Fruit fly (Drosophila melanogaster) whole organism, embryonic: ENCODE results near the gene CG3679.

Experiments
- Atf-2 ChIP-seq: fragments of 200-800 bp; sonication (Bioruptor generic); optimal IDR thresholded peaks from 2 replicates; lab custom pipeline; 2016; ENCODE audit warnings: missing biosample characterization, missing genetic modification characterization
- Bteb2 ChIP-seq: fragments of 200-800 bp; sonication (Bioruptor generic); optimal IDR thresholded peaks from 2 replicates; lab custom pipeline; 2016; ENCODE audit warnings: missing biosample characterization, missing genetic modification characterization
- CG10321 ChIP-seq: fragments of 200-800 bp; sonication (Bioruptor generic); IDR thresholded peaks from 2 replicates; pipeline ENCODE4 v1.3.6; 2022; ENCODE audit warnings: missing biosample characterization, missing genetic modification characterization
- CG10366 ChIP-seq: fragments of 200-800 bp; sonication (Bioruptor generic); IDR thresholded peaks from 2 replicates; pipeline ENCODE4 v1.3.6; 2022; ENCODE audit warnings: missing biosample characterization, missing genetic modification characterization
- CG10431 ChIP-seq: fragments of 200-800 bp; sonication (Bioruptor generic); optimal IDR thresholded peaks from 3 replicates; lab custom pipeline; 2018; ENCODE audit warnings: missing biosample characterization, mild to moderate bottlenecking, missing genetic modification characterization
- CG12236 ChIP-seq: fragments of 200-800 bp; sonication (Bioruptor generic); optimal IDR thresholded peaks from 2 replicates; lab custom pipeline; 2016; ENCODE audit warnings: missing biosample characterization, missing genetic modification characterization
- CG12299 ChIP-seq: fragments of 200-800 bp; sonication (Bioruptor generic); optimal IDR thresholded peaks from 2 replicates; lab custom pipeline; 2018; ENCODE audit warnings: missing biosample characterization, mild to moderate bottlenecking, missing genetic modification characterization
- CG1233 ChIP-seq: fragments of 200-800 bp; sonication (Bioruptor generic); optimal IDR thresholded peaks from 4 replicates; lab custom pipeline; 2018; ENCODE audit warnings: missing biosample characterization, mild to moderate bottlenecking, missing genetic modification characterization
- CG14050 ChIP-seq: fragments of 200-800 bp; sonication (Bioruptor generic); IDR thresholded peaks from 3 replicates; pipeline ENCODE4 v1.3.6; 2022; ENCODE audit warnings: missing biosample characterization, missing genetic modification characterization
- CG14860 ChIP-seq: fragments of 200-800 bp; sonication (Bioruptor generic); IDR thresholded peaks from 3 replicates; pipeline ENCODE4 v1.3.6; 2022; ENCODE audit warnings: missing biosample characterization, missing genetic modification characterization; ENCODE audit not compliant: partially characterized antibody
- CG15696 ChIP-seq: fragments of 200-800 bp; sonication (Bioruptor generic); optimal IDR thresholded peaks from 2 replicates; lab custom pipeline; 2019; ENCODE audit warnings: missing biosample characterization, mild to moderate bottlenecking, missing genetic modification characterization, moderate library complexity
- CG17328 ChIP-seq: fragments of 200-800 bp; sonication (Bioruptor generic); IDR thresholded peaks from 2 replicates; pipeline ENCODE4 v1.3.6; 2022; ENCODE audit warnings: missing biosample characterization, missing genetic modification characterization
- CG30020 ChIP-seq: fragments of 200-800 bp; optimal IDR thresholded peaks from 2 replicates; lab custom pipeline; 2019; ENCODE audit warnings: missing biosample characterization, mild to moderate bottlenecking, missing genetic modification characterization, moderate library complexity
- CG31388 ChIP-seq: fragments of 200-800 bp; sonication (Bioruptor generic); optimal IDR thresholded peaks from 2 replicates; lab custom pipeline; 2016; ENCODE audit warnings: missing biosample characterization, missing genetic modification characterization
- CG4328 ChIP-seq: fragments of 200-800 bp; sonication (Bioruptor generic); optimal IDR thresholded peaks from 3 replicates; lab custom pipeline; 2017; ENCODE audit warnings: missing biosample characterization, missing genetic modification reagents, missing genetic modification characterization
- CG4854 ChIP-seq: fragments of 200-800 bp; sonication (Bioruptor generic); optimal IDR thresholded peaks from 2 replicates; lab custom pipeline; 2016; ENCODE audit warnings: missing biosample characterization, missing genetic modification characterization, inconsistent platforms
- CG6791 ChIP-seq: fragments of 200-800 bp; sonication (Bioruptor generic); IDR thresholded peaks from 3 replicates; pipeline ENCODE4 v1.3.6; 2022; ENCODE audit warnings: missing biosample characterization, missing genetic modification characterization; ENCODE audit not compliant: partially characterized antibody
- CG7372 ChIP-seq: fragments of 200-800 bp; sonication (Bioruptor generic); IDR thresholded peaks from 2 replicates; pipeline ENCODE4 v1.3.6; 2022; ENCODE audit warnings: missing biosample characterization, missing genetic modification characterization
- CG9727 ChIP-seq: fragments of 200-800 bp; sonication (Bioruptor generic); optimal IDR thresholded peaks from 3 replicates; lab custom pipeline; 2017; ENCODE audit warnings: missing biosample characterization, mild to moderate bottlenecking, missing genetic modification characterization
- CG9797 ChIP-seq: fragments of 200-800 bp; sonication (Bioruptor generic); optimal IDR thresholded peaks from 3 replicates; lab custom pipeline; 2018; ENCODE audit warnings: missing biosample characterization, mild to moderate bottlenecking, missing genetic modification characterization
- CoRest ChIP-seq: fragments of 200-800 bp; sonication (Bioruptor generic); optimal IDR thresholded peaks from 3 replicates; lab custom pipeline; 2018; ENCODE audit warnings: missing biosample characterization, mild to moderate bottlenecking, missing genetic modification characterization, moderate library complexity
- Dref ChIP-seq: fragments of 200-800 bp; sonication (Bioruptor generic); IDR thresholded peaks from 2 replicates; pipeline ENCODE4 v1.3.6; 2022; ENCODE audit warnings: missing biosample characterization, missing genetic modification characterization
- Eip74EF ChIP-seq, 2 experiments: fragments of 200-800 bp in 1 of 2; fragments of >200 bp in 1 of 2; sonication (Bioruptor generic) in 1 of 2; optimal IDR thresholded peaks; 2 replicates each; lab custom pipeline; 2017 to 2019; ENCODE audit warnings: missing biosample characterization in 2 of 2, missing genetic modification characterization in 2 of 2, mild to moderate bottlenecking in 1 of 2, moderate library complexity in 1 of 2
- H15 ChIP-seq: fragments of 200-800 bp; sonication (Bioruptor generic); IDR thresholded peaks from 3 replicates; pipeline ENCODE4 v1.3.6; 2022; ENCODE audit warnings: missing biosample characterization, missing genetic modification characterization
- Hmr ChIP-seq: fragments of 200-800 bp; sonication (Bioruptor generic); optimal IDR thresholded peaks from 3 replicates; lab custom pipeline; 2017; ENCODE audit warnings: mild to moderate bottlenecking, missing biosample characterization, missing genetic modification reagents, missing genetic modification characterization
- Lpt ChIP-seq: fragments of >200 bp; optimal IDR thresholded peaks from 2 replicates; lab custom pipeline; 2018; ENCODE audit warnings: missing biosample characterization, missing genetic modification characterization
- Opbp ChIP-seq: fragments of 200-800 bp; sonication (Bioruptor generic); IDR thresholded peaks from 3 replicates; pipeline ENCODE4 v1.3.6; 2022; ENCODE audit warnings: missing biosample characterization, missing genetic modification characterization; ENCODE audit not compliant: partially characterized antibody
- Sry-δ ChIP-seq: fragments of 200-800 bp; sonication (Bioruptor generic); optimal IDR thresholded peaks from 2 replicates; lab custom pipeline; 2016; ENCODE audit warnings: missing biosample characterization, missing genetic modification characterization
- az2 ChIP-seq: fragments of 200-800 bp; sonication (Bioruptor generic); optimal IDR thresholded peaks from 3 replicates; lab custom pipeline; 2016; ENCODE audit warnings: missing biosample characterization, missing genetic modification characterization
- bbx ChIP-seq: fragments of 200-800 bp; sonication (Bioruptor generic); IDR thresholded peaks from 2 replicates; pipeline ENCODE4 v1.3.6; 2022; ENCODE audit warnings: missing biosample characterization, missing genetic modification characterization; ENCODE audit not compliant: partially characterized antibody
- cad ChIP-seq: fragments of >200 bp; optimal IDR thresholded peaks from 2 replicates; lab custom pipeline; 2017; ENCODE audit warnings: missing biosample characterization, missing genetic modification characterization
- cas ChIP-seq: fragments of 200-800 bp; sonication (Bioruptor generic); IDR thresholded peaks from 2 replicates; pipeline ENCODE4 v1.3.6; 2022; ENCODE audit warnings: missing biosample characterization, missing genetic modification characterization
- dati ChIP-seq: fragments of 200-800 bp; sonication (Bioruptor generic); IDR thresholded peaks from 2 replicates; pipeline ENCODE4 v1.3.6; 2022; ENCODE audit warnings: missing biosample characterization, missing genetic modification characterization
- dpn ChIP-seq, 2 experiments: fragments of 200-800 bp; sonication (Bioruptor generic); optimal IDR thresholded peaks; 3 replicates each; lab custom pipeline; 2016; ENCODE audit warnings: missing biosample characterization in 2 of 2, missing genetic modification characterization in 2 of 2
- dysf ChIP-seq: fragments of 200-800 bp; sonication (Bioruptor generic); IDR thresholded peaks from 3 replicates; pipeline ENCODE4 v1.3.6; 2022; ENCODE audit warnings: missing biosample characterization, missing genetic modification characterization
- eyg ChIP-seq: fragments of 200-800 bp; sonication (Bioruptor generic); optimal IDR thresholded peaks from 3 replicates; lab custom pipeline; 2016; ENCODE audit warnings: missing biosample characterization, missing genetic modification characterization
- gro ChIP-seq: fragments of 200-800 bp; sonication (Bioruptor generic); optimal IDR thresholded peaks from 2 replicates; lab custom pipeline; 2016; ENCODE audit warnings: missing biosample characterization, missing genetic modification characterization
- gsb-n ChIP-seq: fragments of 200-800 bp; sonication (Bioruptor generic); optimal IDR thresholded peaks from 3 replicates; lab custom pipeline; 2018; ENCODE audit warnings: missing biosample characterization, mild to moderate bottlenecking, missing genetic modification characterization
- ham ChIP-seq: fragments of 200-800 bp; sonication (Bioruptor generic); IDR thresholded peaks from 2 replicates; pipeline ENCODE4 v1.3.6; 2022; ENCODE audit warnings: missing biosample characterization, missing genetic modification characterization
- knrl ChIP-seq: fragments of 200-800 bp; sonication (Bioruptor generic); IDR thresholded peaks from 3 replicates; pipeline ENCODE4 v1.3.6; 2022; ENCODE audit warnings: missing biosample characterization, missing genetic modification characterization; ENCODE audit not compliant: partially characterized antibody
- onecut ChIP-seq: fragments of 200-800 bp; sonication (Bioruptor generic); IDR thresholded peaks from 2 replicates; pipeline ENCODE4 v1.3.6; 2022; ENCODE audit warnings: missing biosample characterization, missing genetic modification characterization
- pros ChIP-seq: fragments of 200-800 bp; sonication (Bioruptor generic); optimal IDR thresholded peaks from 3 replicates; lab custom pipeline; 2019; ENCODE audit warnings: missing biosample characterization, mild to moderate bottlenecking, missing genetic modification characterization, moderate library complexity
- sc ChIP-seq, 3 experiments: fragments of >200 bp in 2 of 3; fragments of 200-800 bp in 1 of 3; sonication (Bioruptor generic) in 1 of 3; optimal IDR thresholded peaks; 2 replicates in 2 of 3; 3 replicates in 1 of 3; lab custom pipeline; 2017; ENCODE audit warnings: mild to moderate bottlenecking in 1 of 3, missing biosample characterization in 1 of 3, missing genetic modification characterization in 1 of 3, missing genetic modification reagents in 1 of 3
- slbo ChIP-seq: fragments of 200-800 bp; sonication (Bioruptor generic); IDR thresholded peaks from 2 replicates; pipeline ENCODE4 v1.3.6; 2022; ENCODE audit warnings: missing biosample characterization, missing genetic modification characterization
- slou ChIP-seq: fragments of 200-800 bp; sonication (Bioruptor generic); optimal IDR thresholded peaks from 3 replicates; lab custom pipeline; 2016; ENCODE audit warnings: missing biosample characterization, missing genetic modification characterization
- stc ChIP-seq: fragments of 200-800 bp; sonication (Bioruptor generic); IDR thresholded peaks from 2 replicates; pipeline ENCODE4 v1.3.6; 2022; ENCODE audit warnings: missing biosample characterization, missing genetic modification characterization
- trem ChIP-seq: fragments of 200-800 bp; optimal IDR thresholded peaks from 3 replicates; lab custom pipeline; 2019; ENCODE audit warnings: missing biosample characterization, mild to moderate bottlenecking, missing genetic modification characterization, moderate library complexity
- vvl ChIP-seq: fragments of 200-800 bp; sonication (Bioruptor generic); IDR thresholded peaks from 2 replicates; pipeline ENCODE4 v1.3.6; 2022; ENCODE audit warnings: missing biosample characterization, missing genetic modification characterization
- zen ChIP-seq: fragments of 200-800 bp; sonication (Bioruptor generic); optimal IDR thresholded peaks from 3 replicates; lab custom pipeline; 2018; ENCODE audit warnings: missing biosample characterization, mild to moderate bottlenecking, missing genetic modification characterization, moderate library complexity

Gene CG3679

dm6 chrX:16335107-16335642, 31.5 kb downstream of the CG3679 start (continued):
- TF ChIP-seq Hmr (GFP tag; lab: Kevin White, UChicago) (peak; percentile 85), dpn (GFP tag; optimal IDR thresholded peaks at IDR 0.05; lab: Kevin White, UChicago) (peak; percentile 73 to 80), dati (GFP tag; lab: Robert Waterston, UW) (no peak), zen (tag; lab: Kevin White, UChicago) (no peak), cas (GFP tag; lab: Robert Waterston, UW) (peak; percentile 69), Atf-2 (peak; percentile 71), Eip74EF (GFP tag; optimal IDR thresholded peaks at IDR 0.05; lab: Kevin White, UChicago) (peak in 1 of 2 experiments; percentile 14), CG9727 (GFP tag; lab: Kevin White, UChicago) (peak; percentile 62), CG14050 (GFP tag; lab: Robert Waterston, UW) (peak; percentile 55; the same call in 2 of the 3 replicates), stc (GFP tag; lab: Robert Waterston, UW) (peak; percentile 83), CG4854 (GFP tag; lab: Kevin White, UChicago) (peak; percentile 37), slou (GFP tag; lab: Kevin White, UChicago) (peak; percentile 33), onecut (GFP tag; lab: Robert Waterston, UW) (peak; percentile 58), CG7372 (GFP tag; lab: Robert Waterston, UW) (peak; percentile 55; the same call in 1 of the 2 replicates), pros (GFP tag; lab: Kevin White, UChicago) (peak; percentile 86), dysf (GFP tag; lab: Robert Waterston, UW) (peak; percentile 76; the same call in 2 of the 3 replicates), CG12299 (tag; lab: Kevin White, UChicago) (peak; percentile 13), CG4328 (GFP tag; lab: Kevin White, UChicago) (peak; percentile 64), Lpt (GFP tag; lab: Kevin White, UChicago) (no peak)

- TF ChIP-seq CG14860 (GFP tag; lab: Robert Waterston, UW) (no peak), az2 (GFP tag; lab: Kevin White, UChicago) (no peak), knrl (GFP tag; lab: Robert Waterston, UW) (peak; percentile 32; the same call in 1 of the 3 replicates), cad (GFP tag; lab: Kevin White, UChicago) (no peak), CG30020 (tag; lab: Kevin White, UChicago) (peak; percentile 94), CG12236 (no peak), CG17328 (GFP tag; lab: Robert Waterston, UW) (0 out of 2 replicates have a peak, but pooled peaks have one; percentile 19), bbx (GFP tag; lab: Robert Waterston, UW) (no peak), CG9797 (GFP tag; lab: Kevin White, UChicago) (peak; percentile 71), gro (peak; percentile 41), CG10366 (GFP tag; lab: Robert Waterston, UW) (no peak), CG10431 (GFP tag; lab: Kevin White, UChicago) (no peak), CG1233 (GFP tag; lab: Kevin White, UChicago) (no peak), slbo (peak; percentile 53), CG10321 (GFP tag; lab: Robert Waterston, UW) (no peak), trem (peak; percentile 30), vvl (GFP tag; lab: Robert Waterston, UW) (0 out of 2 replicates have a peak, but pooled peaks have one; percentile 15), CG15696 (no peak), Bteb2 (GFP tag; lab: Kevin White, UChicago) (no peak), ham (GFP tag; lab: Robert Waterston, UW) (no peak), eyg (no peak), gsb-n (tag; lab: Kevin White, UChicago) (no peak), Opbp (GFP tag; lab: Robert Waterston, UW) (0 out of 3 replicates have a peak, but pooled peaks have one; percentile 27), sc (optimal IDR thresholded peaks at IDR 0.05; lab: Kevin White, UChicago) (no peak), sc (GFP tag; optimal IDR thresholded peaks at IDR 0.05; lab: Kevin White, UChicago) (no peak), CoRest (tag; lab: Kevin White, UChicago) (no peak), H15 (GFP tag; lab: Robert Waterston, UW) (no peak), CG31388 (GFP tag; lab: Kevin White, UChicago) (no peak), Sry-δ (GFP tag; lab: Kevin White, UChicago) (peak; percentile 22), Dref (GFP tag; lab: Robert Waterston, UW) (0 out of 2 replicates have a peak, but pooled peaks have one; percentile 37), CG6791 (0 out of 3 replicates have a peak, but pooled peaks have one; percentile 11)
Measured at dm6 chrX:16350062-16350461, 46.4 kb downstream of the CG3679 start, which contains the start of gene sl. Gene sl (plus strand): TSS chrX:16350315.
